Worm (Caenorhabditis elegans) whole organism, midembryonic: ENCODE results near the gene T25B9.12.

Experiments
- T22C8.4 ChIP-seq: fragments of 200-800 bp; sonication (Bioruptor generic); IDR thresholded peaks from 2 replicates; pipeline ENCODE4 v1.3.6; 2022; ENCODE audit warnings: missing genetic modification characterization, missing compliant biosample characterization
- cog-1 ChIP-seq: sonication (generic microtip); optimal IDR thresholded peaks from 2 replicates; lab custom pipeline; 2016; ENCODE audit warnings: missing genetic modification characterization, missing compliant biosample characterization
- ztf-29 ChIP-seq: fragments of 200-800 bp; sonication (Bioruptor generic); IDR thresholded peaks from 2 replicates; pipeline ENCODE4 v1.3.6; 2022; ENCODE audit warnings: missing genetic modification reagents, missing genetic modification characterization, missing compliant biosample characterization

DNA sequence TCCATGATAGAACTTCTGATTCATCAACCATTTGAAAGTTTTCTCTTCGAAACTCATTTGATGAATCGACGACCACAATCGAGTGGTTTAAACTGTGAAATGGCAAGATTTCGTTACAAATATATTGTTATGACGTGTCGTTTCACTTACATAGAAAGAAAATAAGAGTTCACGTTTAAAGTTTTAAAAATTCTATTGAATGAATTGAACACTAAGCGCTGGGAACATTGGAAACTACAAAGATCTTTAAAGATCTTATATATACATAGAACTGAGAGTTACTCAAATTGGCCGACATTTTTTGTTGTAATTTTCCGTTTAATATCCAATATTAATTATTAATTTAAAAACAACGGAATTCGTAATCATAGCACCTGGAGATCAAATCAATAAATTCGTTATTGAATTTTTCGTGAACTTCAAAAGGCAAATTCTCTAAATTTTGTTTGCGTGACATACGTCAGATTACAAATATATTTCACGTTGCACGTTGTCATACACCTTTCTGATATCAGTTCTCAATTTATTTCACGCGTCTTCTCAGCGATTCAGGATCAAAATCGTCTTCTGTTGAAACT is 7.4 kb upstream of the T25B9.12 start, which contains the start of the genes T25B9.4 and T25B9.6:
- TF ChIP-seq cog-1 (tag; lab: Kevin White, UChicago): no peak
- TF ChIP-seq T22C8.4 (GFP tag; lab: Robert Waterston, UW): no peak
- TF ChIP-seq ztf-29: no peak
